Worm (Caenorhabditis elegans) whole organism, L1 larva: ENCODE data around the gene arr-1.

Experiments
- alr-1 ChIP-seq: fragments of 200-800 bp; sonication (Bioruptor generic); optimal IDR thresholded peaks from 2 replicates; lab custom pipeline; 2018; ENCODE audit warnings: borderline replicate concordance, mild to moderate bottlenecking, missing genetic modification characterization, missing compliant biosample characterization
- blmp-1 ChIP-seq: fragments of 150-350 bp; optimal IDR thresholded peaks from 2 replicates; lab custom pipeline; 2014; ENCODE audit warnings: missing biosample characterization, missing genetic modification characterization
- elt-2 ChIP-seq: sonication (generic microtip); optimal IDR thresholded peaks from 2 replicates; lab custom pipeline; 2016; ENCODE audit warnings: missing genetic modification characterization, mild to moderate bottlenecking, inconsistent platforms, missing compliant biosample characterization, missing genetic modification reagents
- elt-3 ChIP-seq, 6 experiments: fragments of 150-350 bp in 1 of 6; sonication (generic microtip); optimal IDR thresholded peaks; 2 replicates each; lab custom pipeline; 2017 to 2018; ENCODE audit warnings: missing biosample characterization in 6 of 6, missing genetic modification characterization in 6 of 6, inconsistent platforms in 1 of 6
- lin-13 ChIP-seq: fragments of 150-350 bp; optimal IDR thresholded peaks from 2 replicates; lab custom pipeline; 2014; ENCODE audit warnings: missing biosample characterization, missing genetic modification reagents, missing genetic modification characterization
- lin-35 ChIP-seq, 2 experiments: fragments of 150-350 bp; optimal IDR thresholded peaks; 2 replicates each; lab custom pipeline; 2014; ENCODE audit warnings: missing biosample characterization in 2 of 2, missing genetic modification characterization in 2 of 2, missing genetic modification reagents in 2 of 2
- lsy-2 ChIP-seq, 2 experiments: fragments of 150-350 bp; optimal IDR thresholded peaks; 2 replicates each; lab custom pipeline; 2014; ENCODE audit warnings: missing biosample characterization in 2 of 2, missing genetic modification characterization in 2 of 2
- nhr-76 ChIP-seq: sonication (generic microtip); optimal IDR thresholded peaks from 2 replicates; lab custom pipeline; 2017; ENCODE audit warnings: missing biosample characterization, missing genetic modification characterization
- nhr-85 ChIP-seq: sonication (generic microtip); peaks from one replicate; lab custom pipeline; 2016; ENCODE audit warnings: missing genetic modification characterization, inconsistent platforms, missing compliant biosample characterization
- nhr-90 ChIP-seq: sonication (generic microtip); optimal IDR thresholded peaks from 2 replicates; lab custom pipeline; 2016; ENCODE audit warnings: mild to moderate bottlenecking, missing genetic modification characterization, missing compliant biosample characterization; ENCODE audit not compliant: poor library complexity
- unc-98 ChIP-seq: fragments of 200-800 bp; sonication (Bioruptor generic); IDR thresholded peaks from 2 replicates; pipeline ENCODE4 v1.3.6; 2022; ENCODE audit warnings: missing genetic modification characterization, missing compliant biosample characterization

- TF ChIP-seq alr-1 (tag; lab: Kevin White, UChicago) (no peak), nhr-90 (tag; lab: Kevin White, UChicago) (no peak), lin-13 (no peak), lsy-2 (tag; optimal IDR thresholded peaks at IDR 0.05; lab: Kevin White, UChicago) (no peak), lin-35 (GFP tag; optimal IDR thresholded peaks at IDR 0.05; lab: Kevin White, UChicago) (no peak), blmp-1 (tag; lab: Kevin White, UChicago) (no peak), unc-98 (GFP tag; lab: Robert Waterston, UW) (no peak), nhr-76 (tag; lab: Kevin White, UChicago) (no peak), nhr-85 (tag; lab: Kevin White, UChicago) (no peak), elt-3 (tag; optimal IDR thresholded peaks at IDR 0.05; lab: Kevin White, UChicago) (no peak), elt-2 (tag; lab: Kevin White, UChicago) (no peak)
Observed at ce11 chrX:933504-933903, 17.1 kb upstream of the arr-1 start, which contains the start of gene F35H12.1.
